Worm (Caenorhabditis elegans) whole organism, young adult: ENCODE results near the gene pfd-5.
A peak's percentile ranks its signal among the peaks of the same experiment; 100 is the strongest.

Experiments
- B0261.1 ChIP-seq: sonication (generic microtip); optimal IDR thresholded peaks from 2 replicates; lab custom pipeline; 2016; ENCODE audit warnings: mild to moderate bottlenecking, missing genetic modification characterization, moderate library complexity, missing compliant biosample characterization
- F22D6.2 ChIP-seq: sonication (generic microtip); optimal IDR thresholded peaks from 2 replicates; lab custom pipeline; 2016; ENCODE audit warnings: mild to moderate bottlenecking, missing genetic modification characterization, missing compliant biosample characterization
- F39B2.1 ChIP-seq: fragments of 200-800 bp; sonication (Bioruptor generic); IDR thresholded peaks from 2 replicates; pipeline ENCODE4 v1.3.6; 2022; ENCODE audit warnings: missing genetic modification reagents, missing genetic modification characterization, missing compliant biosample characterization
- F55B11.4 ChIP-seq: sonication (generic microtip); optimal IDR thresholded peaks from 2 replicates; lab custom pipeline; 2016; ENCODE audit warnings: missing compliant biosample characterization, missing genetic modification characterization, borderline replicate concordance; ENCODE audit not compliant: insufficient read depth
- K12H6.12 ChIP-seq: fragments of 200-800 bp; sonication (Bioruptor generic); optimal IDR thresholded peaks from 2 replicates; lab custom pipeline; 2018; ENCODE audit warnings: mild to moderate bottlenecking, missing genetic modification characterization, missing compliant biosample characterization
- T26A5.8 ChIP-seq: sonication (generic microtip); optimal IDR thresholded peaks from 2 replicates; lab custom pipeline; 2016; ENCODE audit warnings: missing genetic modification characterization, missing compliant biosample characterization
- Y56A3A.18 ChIP-seq: fragments of 200-800 bp; sonication (Bioruptor generic); IDR thresholded peaks from 2 replicates; pipeline ENCODE4 v1.3.6; 2022; ENCODE audit warnings: missing genetic modification reagents, missing genetic modification characterization, missing compliant biosample characterization
- Y95B8A.8 ChIP-seq: fragments of 200-800 bp; sonication (Bioruptor generic); IDR thresholded peaks from 2 replicates; pipeline ENCODE4 v1.3.6; 2022; ENCODE audit warnings: missing genetic modification reagents, missing genetic modification characterization, missing compliant biosample characterization
- akir-1 ChIP-seq: fragments of 200-800 bp; sonication (Bioruptor generic); optimal IDR thresholded peaks from 2 replicates; lab custom pipeline; 2018; ENCODE audit warnings: mild to moderate bottlenecking, missing genetic modification characterization, moderate library complexity, missing compliant biosample characterization
- ama-1 ChIP-seq, 3 experiments: fragments of 150-350 bp in 1 of 3; sonication (generic microtip) in 2 of 3; optimal IDR thresholded peaks; 2 replicates each; lab custom pipeline; 2014 to 2018; ENCODE audit warnings: missing biosample characterization in 2 of 3, missing genetic modification characterization in 2 of 3, missing genetic modification reagents in 2 of 3
- atf-7 ChIP-seq: sonication (generic microtip); optimal IDR thresholded peaks from 2 replicates; lab custom pipeline; 2017; ENCODE audit warnings: mild to moderate bottlenecking, missing genetic modification characterization, missing compliant biosample characterization
- athp-1 ChIP-seq: sonication (generic microtip); optimal IDR thresholded peaks from 2 replicates; lab custom pipeline; 2017; ENCODE audit warnings: mild to moderate bottlenecking, missing genetic modification characterization, missing compliant biosample characterization
- cebp-1 ChIP-seq, 2 experiments: fragments of 200-800 bp in 1 of 2; sonication (Bioruptor generic) in 1 of 2; sonication (generic microtip) in 1 of 2; IDR thresholded peaks in 1 of 2; optimal IDR thresholded peaks in 1 of 2; 2 replicates each; pipeline versions ENCODE4 v1.3.6 to Lab custom; 2017 to 2022; ENCODE audit warnings: missing compliant biosample characterization in 2 of 2, missing genetic modification characterization in 2 of 2, mild to moderate bottlenecking in 1 of 2, missing genetic modification reagents in 1 of 2, moderate library complexity in 1 of 2
- ceh-27 ChIP-seq: fragments of 200-800 bp; sonication (Bioruptor generic); optimal IDR thresholded peaks from 2 replicates; lab custom pipeline; 2018; ENCODE audit warnings: mild to moderate bottlenecking, missing genetic modification characterization, moderate library complexity, missing compliant biosample characterization
- ceh-79 ChIP-seq: sonication (generic microtip); optimal IDR thresholded peaks from 2 replicates; lab custom pipeline; 2017; ENCODE audit warnings: mild to moderate bottlenecking, missing genetic modification characterization, missing compliant biosample characterization
- dpff-1 ChIP-seq: sonication (generic microtip); optimal IDR thresholded peaks from 2 replicates; lab custom pipeline; 2017; ENCODE audit warnings: mild to moderate bottlenecking, missing genetic modification characterization, missing compliant biosample characterization
- hlh-12 ChIP-seq: sonication (generic microtip); optimal IDR thresholded peaks from 2 replicates; lab custom pipeline; 2016; ENCODE audit warnings: missing genetic modification characterization, missing compliant biosample characterization
- hmg-1.2 ChIP-seq: fragments of 200-800 bp; sonication (Bioruptor generic); IDR thresholded peaks from 2 replicates; pipeline ENCODE4 v1.3.6; 2022; ENCODE audit warnings: missing genetic modification reagents, missing genetic modification characterization, missing compliant biosample characterization
- hsf-1 ChIP-seq: fragments of 200-800 bp; sonication (Bioruptor generic); IDR thresholded peaks from 2 replicates; pipeline ENCODE4 v1.3.6; 2022; ENCODE audit warnings: missing genetic modification reagents, missing genetic modification characterization, missing compliant biosample characterization
- madf-10 ChIP-seq: sonication (generic microtip); optimal IDR thresholded peaks from 2 replicates; lab custom pipeline; 2016; ENCODE audit warnings: mild to moderate bottlenecking, missing genetic modification characterization, missing compliant biosample characterization
- nfyb-1 ChIP-seq: fragments of 200-800 bp; sonication (Bioruptor generic); IDR thresholded peaks from 2 replicates; pipeline ENCODE4 v1.3.6; 2022; ENCODE audit warnings: missing genetic modification reagents, missing genetic modification characterization, missing compliant biosample characterization
- nhr-120 ChIP-seq: fragments of 200-800 bp; sonication (Bioruptor generic); IDR thresholded peaks from 2 replicates; pipeline ENCODE4 v1.3.6; 2022; ENCODE audit warnings: missing genetic modification characterization, missing compliant biosample characterization
- nhr-80 ChIP-seq: sonication (generic microtip); optimal IDR thresholded peaks from 2 replicates; lab custom pipeline; 2016; ENCODE audit warnings: missing genetic modification characterization, missing compliant biosample characterization
- pbrm-1 ChIP-seq: fragments of 200-800 bp; sonication (Bioruptor generic); IDR thresholded peaks from 2 replicates; pipeline ENCODE4 v1.3.6; 2022; ENCODE audit warnings: missing genetic modification reagents, missing genetic modification characterization, missing compliant biosample characterization
- rec-8 ChIP-seq, 2 experiments: sonication (generic microtip); optimal IDR thresholded peaks; 2 replicates each; lab custom pipeline; 2016; ENCODE audit warnings: mild to moderate bottlenecking in 2 of 2, missing genetic modification characterization in 2 of 2, missing genetic modification reagents in 2 of 2, missing genotype in 2 of 2, missing biosample characterization in 1 of 2, missing compliant biosample characterization in 1 of 2, moderate library complexity in 1 of 2
- rpc-1 ChIP-seq, 2 experiments: fragments of 150-350 bp in 1 of 2; sonication (generic microtip) in 1 of 2; optimal IDR thresholded peaks; 2 replicates each; lab custom pipeline; 2014 to 2018; ENCODE audit warnings: missing biosample characterization in 1 of 2, missing genetic modification characterization in 1 of 2, missing genetic modification reagents in 1 of 2, missing genotype in 1 of 2
- snpc-3.4 ChIP-seq: sonication (generic microtip); optimal IDR thresholded peaks from 2 replicates; lab custom pipeline; 2017; ENCODE audit warnings: missing genetic modification characterization, mild to moderate bottlenecking, missing compliant biosample characterization, antibody characterized with exemption, moderate library complexity, missing genotype, missing genetic modification reagents
- snpc-4 ChIP-seq, 5 experiments: fragments of 150-350 bp in 1 of 5; sonication (generic microtip) in 4 of 5; optimal IDR thresholded peaks; 2 replicates each; lab custom pipeline; 2014 to 2018; ENCODE audit warnings: missing genetic modification characterization in 5 of 5, missing biosample characterization in 3 of 5, antibody characterized with exemption in 2 of 5, mild to moderate bottlenecking in 2 of 5, missing compliant biosample characterization in 2 of 5, missing genotype in 2 of 5, moderate library complexity in 2 of 5, missing genetic modification reagents in 1 of 5
- unc-130 ChIP-seq: sonication (generic microtip); optimal IDR thresholded peaks from 2 replicates; lab custom pipeline; 2016; ENCODE audit warnings: missing genetic modification reagents, missing genetic modification characterization, missing compliant biosample characterization
- xnd-1 ChIP-seq: sonication (generic microtip); optimal IDR thresholded peaks from 2 replicates; lab custom pipeline; 2016; ENCODE audit warnings: missing genotype, missing genetic modification reagents, missing genetic modification characterization, missing compliant biosample characterization
- ztf-25 ChIP-seq: fragments of 200-800 bp; sonication (Bioruptor generic); IDR thresholded peaks from 2 replicates; pipeline ENCODE4 v1.3.6; 2022; ENCODE audit warnings: missing genetic modification reagents, missing genetic modification characterization, missing compliant biosample characterization
- ztf-3 ChIP-seq: fragments of 200-800 bp; sonication (Bioruptor generic); optimal IDR thresholded peaks from 2 replicates; lab custom pipeline; 2018; ENCODE audit warnings: mild to moderate bottlenecking, missing genetic modification characterization, missing compliant biosample characterization
- ztf-6 ChIP-seq: fragments of 200-800 bp; sonication (Bioruptor generic); IDR thresholded peaks from 2 replicates; pipeline ENCODE4 v1.3.6; 2022; ENCODE audit warnings: missing genetic modification reagents, missing genetic modification characterization, missing compliant biosample characterization

Gene pfd-5

ce11 chrIII:7216924-7217521 is 18.3 kb upstream of the pfd-5 start:
- TF ChIP-seq akir-1 (GFP tag; lab: Kevin White, UChicago): no peak
- TF ChIP-seq hmg-1.2 (GFP tag; lab: Robert Waterston, UW): peak; percentile 24; the same call in 1 of the 2 replicates
- no peak for TF ChIP-seq ama-1 (optimal IDR thresholded peaks at IDR 0.05; lab: Kevin White, UChicago)
- TF ChIP-seq ama-1 (GFP tag; optimal IDR thresholded peaks at IDR 0.05; lab: Kevin White, UChicago): no peak
- TF ChIP-seq F39B2.1: no peak
- no peak for TF ChIP-seq B0261.1
- TF ChIP-seq ztf-3: no peak
- no peak for TF ChIP-seq F55B11.4 (tag; lab: Kevin White, UChicago)
- TF ChIP-seq xnd-1: no peak
- TF ChIP-seq T26A5.8 (tag; lab: Kevin White, UChicago): no peak
- peak; percentile 5 for TF ChIP-seq K12H6.12 (tag; lab: Kevin White, UChicago)
- no peak for TF ChIP-seq ceh-79
- TF ChIP-seq madf-10 (tag; lab: Kevin White, UChicago): no peak

- TF ChIP-seq hsf-1 (no peak), dpff-1 (tag; lab: Kevin White, UChicago) (no peak), athp-1 (tag; lab: Kevin White, UChicago) (no peak), snpc-3.4 (no peak), hlh-12 (tag; lab: Kevin White, UChicago) (no peak), nhr-120 (no peak), snpc-4 (GFP tag; optimal IDR thresholded peaks at IDR 0.05; lab: Kevin White, UChicago) (no peak), snpc-4 (tag; optimal IDR thresholded peaks at IDR 0.05; lab: Kevin White, UChicago) (no peak), rec-8 (tag; optimal IDR thresholded peaks at IDR 0.05; lab: Kevin White, UChicago) (no peak)
- TF ChIP-seq, all 124 proteins: peak for 0
Measured at ce11 chrIII:7216226-7216625, 17.5 kb upstream of the pfd-5 start, which contains the start of gene R151.1. Gene R151.1, plus strand, starts transcription at chrIII:7216526.

ce11 chrIII:7215532-7215931 is 16.8 kb upstream of the pfd-5 start:
- TF ChIP-seq K12H6.12 (tag; lab: Kevin White, UChicago): no peak
- TF ChIP-seq rec-8 (tag; optimal IDR thresholded peaks at IDR 0.05; lab: Kevin White, UChicago): no peak
- TF ChIP-seq ztf-25 (GFP tag; lab: Robert Waterston, UW): no peak
- TF ChIP-seq Y95B8A.8 (GFP tag; lab: Robert Waterston, UW): no peak
- no peak for TF ChIP-seq F22D6.2 (tag; lab: Kevin White, UChicago)
- TF ChIP-seq pbrm-1 (GFP tag; lab: Robert Waterston, UW): no peak
- no peak for TF ChIP-seq unc-130 (GFP tag; lab: Kevin White, UChicago)
- no peak for TF ChIP-seq cebp-1 (GFP tag; IDR thresholded peaks at IDR 0.05; lab: Robert Waterston, UW)
- TF ChIP-seq cebp-1 (tag; optimal IDR thresholded peaks at IDR 0.05; lab: Kevin White, UChicago): no peak
- TF ChIP-seq ceh-79: no peak
- TF ChIP-seq atf-7: no peak
- no peak for TF ChIP-seq Y56A3A.18
- TF ChIP-seq ztf-6 (GFP tag; lab: Robert Waterston, UW): no peak
- no peak for TF ChIP-seq nfyb-1 (GFP tag; lab: Robert Waterston, UW)
- no peak for TF ChIP-seq rpc-1 (optimal IDR thresholded peaks at IDR 0.05; lab: Kevin White, UChicago)
- TF ChIP-seq rpc-1 (tag; optimal IDR thresholded peaks at IDR 0.05; lab: Kevin White, UChicago): no peak
- TF ChIP-seq akir-1 (GFP tag; lab: Kevin White, UChicago): no peak

DNA sequence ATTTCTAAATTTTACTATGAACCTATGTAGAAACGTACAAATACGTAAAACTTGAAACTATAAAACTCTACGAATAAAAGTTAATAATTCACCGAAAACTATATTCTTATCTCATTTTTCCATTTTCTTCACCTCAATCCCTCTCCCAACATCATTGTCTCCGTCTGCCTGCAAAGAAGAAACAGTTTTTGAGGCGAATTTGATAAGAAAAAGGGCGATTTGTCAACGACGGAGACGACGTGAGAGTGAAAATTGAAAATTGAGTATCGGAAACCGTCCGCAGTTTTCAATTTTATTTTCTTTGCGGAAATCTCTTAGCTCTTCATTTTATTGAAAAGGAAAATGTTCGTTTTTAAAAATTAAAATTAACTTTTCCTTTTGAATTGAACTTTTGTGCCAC is 13.3 kb upstream of the pfd-5 start:
- peak; percentile 50 for TF ChIP-seq nhr-80
- TF ChIP-seq ceh-27: no peak
